Worm (Caenorhabditis elegans): ENCODE measurements around the gene ltah-1.1.
A peak's percentile ranks its signal among the peaks of the same experiment; 100 is the strongest.
"Not testable (repeated sequence)": the region's sequence is repeated elsewhere in the genome, so short reads cannot be mapped to it uniquely, and the experiment has no call there.

ltah-1.1 gene

DNA sequence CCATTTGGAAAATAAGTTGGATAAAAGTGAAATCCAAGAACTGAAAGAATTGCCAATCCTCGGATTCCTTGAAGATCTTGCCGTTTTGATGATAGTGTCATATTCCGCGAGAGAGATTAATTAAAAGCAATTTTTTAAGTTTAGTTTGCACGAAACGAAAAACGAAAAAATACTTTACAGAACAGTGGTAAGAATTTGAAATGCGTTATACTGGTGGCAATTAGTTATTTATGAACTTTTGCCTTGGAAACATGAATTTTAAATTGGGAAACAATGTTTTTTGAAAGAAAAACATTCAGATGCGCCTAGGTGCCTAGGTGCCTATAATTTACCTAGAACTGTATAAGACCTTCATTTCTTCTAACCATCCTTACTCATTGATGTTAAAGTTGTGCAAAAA is 28.3 kb downstream of the ltah-1.1 start, which contains the start of gene oac-57:
TSS of gene oac-57 (minus strand) at position 101 of the 400 bp plus-strand sequence.
- no peak for TF ChIP-seq blmp-1 (tag; optimal IDR thresholded peaks at IDR 0.05)
- TF ChIP-seq bed-3 (GFP tag; optimal IDR thresholded peaks at IDR 0.05) = no peak
- TF ChIP-seq lsy-2 (tag; optimal IDR thresholded peaks at IDR 0.05) = no peak

DNA sequence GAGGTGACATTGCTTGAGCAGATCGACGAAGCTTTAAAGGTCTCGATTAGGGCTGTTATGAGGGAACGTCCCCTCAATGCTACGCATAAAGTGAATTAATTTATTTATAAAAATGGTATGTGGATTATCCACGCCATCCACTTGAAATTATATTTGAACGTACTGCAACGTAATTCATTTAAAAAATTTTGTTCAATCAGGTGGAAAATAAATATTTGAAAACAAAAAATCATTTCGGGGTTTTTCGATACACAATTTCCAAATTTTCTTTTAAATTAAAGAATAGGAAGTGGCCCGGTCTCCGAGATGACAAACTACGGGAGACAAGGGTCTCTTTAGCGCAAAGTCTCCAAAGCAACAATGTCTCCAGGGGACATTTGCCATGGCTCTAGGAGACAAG is 32.2 kb downstream of the ltah-1.1 start, which contains the start of gene oac-58:
TSS of gene oac-58 (minus strand) at position 101 of the 400 bp plus-strand sequence.
- no peak for TF ChIP-seq blmp-1 (tag; optimal IDR thresholded peaks at IDR 0.05)
- TF ChIP-seq ceh-43 (GFP tag; optimal IDR thresholded peaks at IDR 0.05) = no peak
- TF ChIP-seq ceh-83 (GFP tag; optimal IDR thresholded peaks at IDR 0.05) = no peak
- TF ChIP-seq lsy-2 (tag; optimal IDR thresholded peaks at IDR 0.05) = no peak
- no peak for TF ChIP-seq elt-3 (tag; optimal IDR thresholded peaks at IDR 0.05)
- no peak for TF ChIP-seq nhr-2 (tag; optimal IDR thresholded peaks at IDR 0.05)
- no peak for TF ChIP-seq sptf-1 (tag; optimal IDR thresholded peaks at IDR 0.05)
- no peak for TF ChIP-seq hlh-1 (tag; optimal IDR thresholded peaks at IDR 0.05)

DNA sequence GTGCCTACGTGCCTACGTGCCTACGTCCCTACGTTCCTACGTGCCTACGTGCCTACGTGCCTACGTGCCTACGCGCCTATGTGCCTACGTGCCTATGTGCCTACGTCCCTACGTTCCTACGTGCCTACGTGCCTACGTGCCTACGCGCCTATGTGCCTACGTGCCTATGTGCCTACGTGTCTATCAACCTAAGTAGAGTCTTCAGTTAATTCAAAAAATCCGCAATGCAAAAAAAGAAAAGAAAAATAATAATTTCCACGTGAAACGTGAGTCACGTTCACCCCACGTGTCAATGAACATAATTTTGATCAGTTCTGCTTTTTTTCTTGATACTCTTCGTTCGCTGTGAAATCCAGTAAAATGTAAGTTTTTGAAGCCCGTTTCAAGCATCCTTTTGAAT is 47.5 kb downstream of the ltah-1.1 start, which contains the start of gene F19B6.3:
TSS of gene F19B6.3 (plus strand) at position 301 of the 400 bp plus-strand sequence.
- not testable (repeated sequence) for TF ChIP-seq snpc-4, elt-3, hlh-1 (tag; optimal IDR thresholded peaks at IDR 0.05)

DNA sequence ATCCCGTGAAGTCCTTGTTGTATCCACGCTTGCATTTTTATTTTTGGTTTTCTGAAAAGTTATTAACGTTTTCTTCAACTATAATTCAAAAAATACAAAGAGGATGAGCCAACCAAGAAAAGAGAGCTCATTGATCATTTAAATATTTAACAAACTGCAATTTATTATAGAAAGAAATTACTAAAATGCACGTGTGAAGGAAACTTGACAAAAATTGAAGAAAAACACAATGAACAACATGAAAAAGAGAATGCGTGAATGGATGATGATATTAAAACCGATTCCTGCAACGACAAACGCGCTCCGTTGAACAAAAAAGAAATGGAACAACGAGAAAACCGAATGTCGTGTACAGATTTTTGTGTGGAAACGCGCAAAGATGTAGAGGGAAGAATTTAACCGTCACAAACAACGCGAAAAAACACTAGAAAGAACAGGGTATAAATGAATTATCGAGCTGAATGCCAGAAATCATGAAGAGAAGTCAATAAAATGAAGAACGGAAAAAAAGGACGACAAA is 51.5 kb downstream of the ltah-1.1 start, which contains the start of gene ufd-1:
TSS of gene ufd-1 (minus strand) at position 51 of the 520 bp plus-strand sequence.
- TF ChIP-seq lsy-2 (tag; optimal IDR thresholded peaks at IDR 0.05) = no peak
- no peak for TF ChIP-seq mls-2 (tag; optimal IDR thresholded peaks at IDR 0.05)
- TF ChIP-seq ceh-83 (GFP tag; optimal IDR thresholded peaks at IDR 0.05) = no peak
- TF ChIP-seq mep-1 (tag; optimal IDR thresholded peaks at IDR 0.05) = peak; percentile 8
- no peak for TF ChIP-seq nhr-12 (tag; optimal IDR thresholded peaks at IDR 0.05)
- TF ChIP-seq ham-2 (GFP tag; optimal IDR thresholded peaks at IDR 0.05) = no peak
- TF ChIP-seq mab-5 (tag; optimal IDR thresholded peaks at IDR 0.05) = no peak
- TF ChIP-seq elt-3 (tag; optimal IDR thresholded peaks at IDR 0.05) = no peak
- TF ChIP-seq unc-120 (tag; optimal IDR thresholded peaks at IDR 0.05; ENCODE audit: poor library complexity, severe bottlenecking) = no peak
